Worm (Caenorhabditis elegans) whole organism, late embryonic: ENCODE results near the gene B0222.1.

Source experiments
- C08G9.2 ChIP-seq: sonication (generic microtip); optimal IDR thresholded peaks from 2 replicates; lab custom pipeline; 2016; ENCODE audit warnings: mild to moderate bottlenecking, missing genetic modification characterization, moderate library complexity, missing compliant biosample characterization
- K02D7.2 ChIP-seq: sonication (generic microtip); optimal IDR thresholded peaks from 2 replicates; lab custom pipeline; 2017; ENCODE audit warnings: mild to moderate bottlenecking, missing genetic modification characterization, missing compliant biosample characterization
- T23F11.4 ChIP-seq: fragments of 200-800 bp; sonication (Bioruptor generic); optimal IDR thresholded peaks from 2 replicates; lab custom pipeline; 2018; ENCODE audit warnings: mild to moderate bottlenecking, missing genetic modification characterization, missing compliant biosample characterization
- Y22D7AL.16 ChIP-seq: sonication (generic microtip); optimal IDR thresholded peaks from 2 replicates; lab custom pipeline; 2016; ENCODE audit warnings: missing genetic modification characterization, missing compliant biosample characterization
- ceh-14 ChIP-seq: sonication (generic microtip); optimal IDR thresholded peaks from 2 replicates; lab custom pipeline; 2016; ENCODE audit warnings: missing genotype, missing genetic modification characterization, missing compliant biosample characterization
- ceh-19 ChIP-seq: fragments of 200-800 bp; sonication (Bioruptor generic); optimal IDR thresholded peaks from 2 replicates; lab custom pipeline; 2018; ENCODE audit warnings: mild to moderate bottlenecking, missing genetic modification characterization, missing compliant biosample characterization
- ceh-22 ChIP-seq: sonication (generic microtip); optimal IDR thresholded peaks from 2 replicates; lab custom pipeline; 2017; ENCODE audit warnings: missing biosample characterization, missing genetic modification characterization
- ceh-24 ChIP-seq: sonication (generic microtip); optimal IDR thresholded peaks from 2 replicates; lab custom pipeline; 2016; ENCODE audit warnings: mild to moderate bottlenecking, missing genetic modification characterization, missing compliant biosample characterization
- ceh-30 ChIP-seq: fragments of 150-350 bp; optimal IDR thresholded peaks from 2 replicates; lab custom pipeline; 2014; ENCODE audit warnings: missing biosample characterization, missing genetic modification characterization
- ceh-31 ChIP-seq: sonication (generic microtip); optimal IDR thresholded peaks from 2 replicates; lab custom pipeline; 2016; ENCODE audit warnings: missing genetic modification characterization, missing compliant biosample characterization
- ceh-48 ChIP-seq: sonication (generic microtip); optimal IDR thresholded peaks from 2 replicates; lab custom pipeline; 2016; ENCODE audit warnings: missing genetic modification characterization, inconsistent platforms, missing compliant biosample characterization
- ceh-6 ChIP-seq: fragments of 200-800 bp; sonication (Bioruptor generic); optimal IDR thresholded peaks from 2 replicates; lab custom pipeline; 2018; ENCODE audit warnings: mild to moderate bottlenecking, missing genetic modification characterization, missing compliant biosample characterization
- dmd-4 ChIP-seq: sonication (generic microtip); optimal IDR thresholded peaks from 2 replicates; lab custom pipeline; 2016; ENCODE audit warnings: borderline replicate concordance, missing genetic modification characterization, missing compliant biosample characterization
- dve-1 ChIP-seq: sonication (generic microtip); optimal IDR thresholded peaks from 2 replicates; lab custom pipeline; 2017; ENCODE audit warnings: antibody characterized with exemption, mild to moderate bottlenecking, missing genetic modification characterization, missing compliant biosample characterization
- elt-2 ChIP-seq: sonication (generic microtip); optimal IDR thresholded peaks from 2 replicates; lab custom pipeline; 2016; ENCODE audit warnings: missing genetic modification reagents, missing genetic modification characterization, missing compliant biosample characterization
- elt-4 ChIP-seq: sonication (generic microtip); optimal IDR thresholded peaks from 2 replicates; lab custom pipeline; 2016; ENCODE audit warnings: missing genetic modification characterization, missing compliant biosample characterization
- fkh-6 ChIP-seq: sonication (generic microtip); optimal IDR thresholded peaks from 2 replicates; lab custom pipeline; 2016; ENCODE audit warnings: missing genetic modification characterization, missing compliant biosample characterization
- hlh-30 ChIP-seq: sonication (generic microtip); optimal IDR thresholded peaks from 2 replicates; lab custom pipeline; 2017; ENCODE audit warnings: antibody characterized with exemption, missing genetic modification characterization, missing compliant biosample characterization; ENCODE audit not compliant: insufficient read depth
- hlh-6 ChIP-seq: sonication (generic microtip); optimal IDR thresholded peaks from 2 replicates; lab custom pipeline; 2016; ENCODE audit warnings: missing genotype, missing genetic modification characterization, missing compliant biosample characterization
- hlh-8 ChIP-seq: sonication (generic microtip); optimal IDR thresholded peaks from 2 replicates; lab custom pipeline; 2016; ENCODE audit warnings: missing genotype, missing genetic modification characterization, missing compliant biosample characterization
- lin-11 ChIP-seq: fragments of 200-800 bp; sonication (Bioruptor generic); optimal IDR thresholded peaks from 2 replicates; lab custom pipeline; 2018; ENCODE audit warnings: mild to moderate bottlenecking, missing genetic modification characterization, missing compliant biosample characterization
- nfya-1 ChIP-seq: sonication (generic microtip); optimal IDR thresholded peaks from 2 replicates; lab custom pipeline; 2017; ENCODE audit warnings: missing genetic modification characterization, mild to moderate bottlenecking, missing compliant biosample characterization, antibody characterized with exemption, moderate library complexity
- nhr-11 ChIP-seq: fragments of 150-350 bp; optimal IDR thresholded peaks from 2 replicates; lab custom pipeline; 2014; ENCODE audit warnings: missing biosample characterization, missing genetic modification characterization
- nhr-232 ChIP-seq: sonication (generic microtip); optimal IDR thresholded peaks from 2 replicates; lab custom pipeline; 2016; ENCODE audit warnings: missing genetic modification characterization, missing compliant biosample characterization
- npax-4 ChIP-seq: sonication (generic microtip); optimal IDR thresholded peaks from 2 replicates; lab custom pipeline; 2016; ENCODE audit warnings: missing genetic modification characterization, missing compliant biosample characterization
- pag-3 ChIP-seq: sonication (generic microtip); optimal IDR thresholded peaks from 2 replicates; lab custom pipeline; 2016; ENCODE audit warnings: missing compliant biosample characterization, missing genetic modification characterization, borderline replicate concordance
- pat-9 ChIP-seq: fragments of 200-800 bp; sonication (Bioruptor generic); optimal IDR thresholded peaks from 2 replicates; lab custom pipeline; 2018; ENCODE audit warnings: mild to moderate bottlenecking, missing genetic modification characterization, moderate library complexity, missing compliant biosample characterization
- pha-2 ChIP-seq: sonication (generic microtip); optimal IDR thresholded peaks from 2 replicates; lab custom pipeline; 2017; ENCODE audit warnings: mild to moderate bottlenecking, missing genetic modification characterization, missing compliant biosample characterization
- pha-4 ChIP-seq: fragments of 150-350 bp; optimal IDR thresholded peaks from 2 replicates; lab custom pipeline; 2018; ENCODE audit warnings: missing biosample characterization, missing genetic modification reagents, missing genetic modification characterization
- pros-1 ChIP-seq: fragments of 150-350 bp; optimal IDR thresholded peaks from 2 replicates; lab custom pipeline; 2014; ENCODE audit warnings: missing biosample characterization, missing genetic modification reagents, missing genetic modification characterization
- sox-2 ChIP-seq: fragments of 200-800 bp; sonication (Bioruptor generic); IDR thresholded peaks from 2 replicates; pipeline ENCODE4 v1.3.6; 2022; ENCODE audit warnings: missing genetic modification reagents, missing genetic modification characterization, missing compliant biosample characterization
- sox-4 ChIP-seq: sonication (generic microtip); optimal IDR thresholded peaks from 2 replicates; lab custom pipeline; 2017; ENCODE audit warnings: mild to moderate bottlenecking, missing genetic modification characterization, inconsistent platforms, missing compliant biosample characterization
- tbx-2 ChIP-seq: sonication (generic microtip); optimal IDR thresholded peaks from 2 replicates; lab custom pipeline; 2016; ENCODE audit warnings: missing genetic modification characterization, missing compliant biosample characterization
- tbx-7 ChIP-seq: sonication (generic microtip); optimal IDR thresholded peaks from 2 replicates; lab custom pipeline; 2016; ENCODE audit warnings: missing genotype, missing genetic modification characterization, missing compliant biosample characterization
- unc-42 ChIP-seq: sonication (generic microtip); optimal IDR thresholded peaks from 2 replicates; lab custom pipeline; 2016; ENCODE audit warnings: missing genotype, missing genetic modification characterization, missing compliant biosample characterization
- unc-55 ChIP-seq: sonication (generic microtip); optimal IDR thresholded peaks from 2 replicates; lab custom pipeline; 2017; ENCODE audit warnings: missing biosample characterization, missing genetic modification reagents, missing genetic modification characterization
- unc-86 ChIP-seq: sonication (generic microtip); optimal IDR thresholded peaks from 2 replicates; lab custom pipeline; 2016; ENCODE audit warnings: missing genetic modification characterization, missing compliant biosample characterization
- ztf-16 ChIP-seq: sonication (generic microtip); optimal IDR thresholded peaks from 2 replicates; lab custom pipeline; 2017; ENCODE audit warnings: missing genetic modification characterization, missing compliant biosample characterization

B0222.1 gene

DNA sequence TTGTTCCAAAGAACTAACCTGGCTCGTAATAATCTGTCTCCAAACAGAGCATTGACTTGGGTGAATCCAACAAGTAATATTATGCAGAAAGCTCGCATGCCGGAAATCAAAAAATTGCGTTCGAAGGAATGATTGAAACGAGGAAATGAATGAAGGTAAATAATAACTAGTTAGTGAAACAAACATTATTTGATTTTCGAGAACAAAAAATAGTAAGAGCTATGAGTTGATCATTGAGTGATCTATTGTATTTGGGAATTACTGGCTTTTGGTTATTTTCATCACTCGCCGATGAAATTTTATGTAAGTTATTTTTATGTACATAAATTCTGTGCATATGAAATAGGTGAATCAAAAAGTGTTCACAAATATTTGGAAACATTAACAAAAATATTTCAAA, 20.7 kb downstream of the B0222.1 start, which contains the start of gene B0222.5:
Gene B0222.5 (minus strand): TSS at position 101 of the 400 bp plus-strand sequence.
- TF ChIP-seq ceh-6: no peak

DNA sequence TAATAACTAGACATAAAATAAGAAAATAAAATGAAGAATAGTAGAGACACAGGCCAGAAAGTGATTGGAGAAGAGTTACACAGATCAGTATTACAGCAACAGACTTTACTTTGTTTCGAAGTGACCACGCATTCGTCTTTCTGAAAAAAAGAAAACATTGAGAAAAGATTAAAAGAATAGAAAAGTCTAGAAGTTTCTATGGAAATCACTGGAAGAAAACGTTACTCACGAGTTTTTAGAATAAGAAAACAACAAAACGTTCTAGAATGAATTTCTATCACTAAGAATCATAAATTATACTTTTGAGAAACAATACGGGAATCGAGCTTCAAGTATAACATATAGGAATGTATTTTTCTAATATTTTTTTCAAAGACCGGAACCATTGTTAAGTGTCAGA, 21.6 kb downstream of the B0222.1 start:
- no peak for TF ChIP-seq pat-9 (tag; lab: Kevin White, UChicago)
- no peak for TF ChIP-seq tbx-7 (tag; lab: Kevin White, UChicago)
- no peak for TF ChIP-seq C08G9.2
- TF ChIP-seq pros-1 (tag; lab: Kevin White, UChicago): no peak
- TF ChIP-seq hlh-30 (tag; lab: Kevin White, UChicago): no peak
- TF ChIP-seq elt-4 (tag; lab: Kevin White, UChicago): no peak
- no peak for TF ChIP-seq sox-4 (tag; lab: Kevin White, UChicago)
- no peak for TF ChIP-seq T23F11.4
- TF ChIP-seq ztf-16 (tag; lab: Kevin White, UChicago): no peak
- TF ChIP-seq, all 69 proteins: peak for 0

DNA sequence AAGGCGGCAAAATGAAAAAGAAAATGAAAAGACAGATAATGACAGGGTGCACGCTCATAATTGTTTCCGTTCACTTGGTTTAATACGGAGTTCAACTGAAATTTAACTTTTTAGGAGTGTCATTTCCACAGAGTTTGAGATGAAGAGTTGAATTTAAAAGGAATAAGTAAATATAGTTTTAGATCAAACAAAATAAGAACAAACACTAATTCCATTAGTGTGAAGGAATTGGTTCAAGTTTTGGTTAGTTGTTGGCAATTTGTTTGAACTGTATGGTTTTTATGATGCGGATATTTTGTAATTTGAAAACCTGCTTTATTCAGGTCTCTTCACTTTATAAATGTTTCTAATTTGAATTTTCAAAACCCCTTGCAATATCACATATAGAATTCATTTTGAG, 22.6 kb downstream of the B0222.1 start, which contains the start of gene B0222.15:
Gene B0222.15 (minus strand): TSS at position 101 of the 400 bp plus-strand sequence.
- no peak for TF ChIP-seq pag-3 (tag; lab: Kevin White, UChicago)
- no peak for TF ChIP-seq ceh-22 (tag; lab: Kevin White, UChicago)
- TF ChIP-seq dve-1: no peak
- no peak for TF ChIP-seq unc-55 (GFP tag; lab: Kevin White, UChicago)
- TF ChIP-seq nhr-11: no peak
- TF ChIP-seq nfya-1 (tag; lab: Kevin White, UChicago): no peak
- no peak for TF ChIP-seq unc-86
- no peak for TF ChIP-seq dmd-4 (tag; lab: Kevin White, UChicago)
- TF ChIP-seq elt-2 (tag; lab: Kevin White, UChicago): no peak
- TF ChIP-seq K02D7.2 (tag; lab: Kevin White, UChicago): no peak
- TF ChIP-seq ztf-16 (tag; lab: Kevin White, UChicago): no peak
- no peak for TF ChIP-seq ceh-48 (tag; lab: Kevin White, UChicago)
- TF ChIP-seq ceh-24 (tag; lab: Kevin White, UChicago): no peak
- TF ChIP-seq elt-4 (tag; lab: Kevin White, UChicago): no peak
- no peak for TF ChIP-seq fkh-6 (tag; lab: Kevin White, UChicago)

DNA sequence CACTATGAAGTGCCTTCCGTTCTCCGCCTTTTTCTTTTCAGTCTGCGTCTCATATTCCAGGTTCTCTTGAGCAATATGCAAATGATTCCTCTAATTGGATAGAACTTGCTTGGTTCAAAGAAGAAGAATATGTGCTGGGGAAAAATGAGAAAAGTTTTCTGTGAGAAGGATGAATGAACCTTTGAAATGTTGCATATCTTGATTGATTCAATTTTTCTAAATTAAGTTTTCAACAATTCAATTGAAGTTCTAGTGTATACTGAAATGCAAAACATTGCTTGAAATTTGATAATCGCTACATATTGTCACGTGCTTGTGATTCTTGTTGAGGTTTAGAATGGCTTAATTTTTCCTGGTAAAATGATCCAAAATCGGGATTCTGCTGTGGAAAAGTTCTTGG, 23.5 kb downstream of the B0222.1 start:
- no peak for TF ChIP-seq elt-4 (tag; lab: Kevin White, UChicago)
- TF ChIP-seq fkh-6 (tag; lab: Kevin White, UChicago): no peak
- TF ChIP-seq unc-42 (tag; lab: Kevin White, UChicago): peak; percentile 93

DNA sequence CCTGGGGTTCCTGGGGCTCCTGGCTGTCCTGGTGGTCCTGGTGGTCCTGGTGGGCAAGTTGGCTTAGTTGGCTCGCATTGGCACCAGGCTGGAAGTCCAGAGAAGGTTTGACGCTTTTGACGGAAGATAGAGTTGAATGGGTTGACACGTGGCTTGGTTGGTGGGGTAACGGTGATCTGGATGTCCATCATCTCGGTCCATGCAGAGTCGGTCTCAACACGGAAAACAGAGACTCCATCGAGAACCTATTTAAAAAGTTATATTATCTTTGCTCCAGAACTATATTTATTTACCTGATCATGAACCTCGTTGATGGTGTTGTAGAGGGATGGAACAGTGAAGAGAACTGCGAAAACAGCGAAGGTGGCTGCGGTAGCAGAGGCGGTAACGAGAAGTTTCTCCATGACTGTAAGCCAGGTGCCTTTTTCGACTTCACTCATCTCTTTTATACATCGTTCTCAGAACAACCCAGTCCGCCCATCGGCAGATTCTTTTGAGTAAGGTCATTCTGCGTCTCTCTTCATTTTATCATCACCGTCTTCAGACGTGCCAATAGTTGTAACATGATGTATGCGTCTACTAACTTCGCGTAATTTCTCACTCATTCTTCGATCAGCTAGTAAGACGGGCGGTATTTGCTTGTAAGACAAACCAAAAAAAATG, 26.3 kb downstream of the B0222.1 start, which contains the start of gene col-144:
Gene col-144 (minus strand): TSS at position 419 of the 663 bp plus-strand sequence.
- TF ChIP-seq unc-42 (tag; lab: Kevin White, UChicago): no peak
- no peak for TF ChIP-seq pha-4 (tag; lab: Kevin White, UChicago)
- no peak for TF ChIP-seq npax-4
- TF ChIP-seq sox-2 (GFP tag; lab: Robert Waterston, UW): no peak

DNA sequence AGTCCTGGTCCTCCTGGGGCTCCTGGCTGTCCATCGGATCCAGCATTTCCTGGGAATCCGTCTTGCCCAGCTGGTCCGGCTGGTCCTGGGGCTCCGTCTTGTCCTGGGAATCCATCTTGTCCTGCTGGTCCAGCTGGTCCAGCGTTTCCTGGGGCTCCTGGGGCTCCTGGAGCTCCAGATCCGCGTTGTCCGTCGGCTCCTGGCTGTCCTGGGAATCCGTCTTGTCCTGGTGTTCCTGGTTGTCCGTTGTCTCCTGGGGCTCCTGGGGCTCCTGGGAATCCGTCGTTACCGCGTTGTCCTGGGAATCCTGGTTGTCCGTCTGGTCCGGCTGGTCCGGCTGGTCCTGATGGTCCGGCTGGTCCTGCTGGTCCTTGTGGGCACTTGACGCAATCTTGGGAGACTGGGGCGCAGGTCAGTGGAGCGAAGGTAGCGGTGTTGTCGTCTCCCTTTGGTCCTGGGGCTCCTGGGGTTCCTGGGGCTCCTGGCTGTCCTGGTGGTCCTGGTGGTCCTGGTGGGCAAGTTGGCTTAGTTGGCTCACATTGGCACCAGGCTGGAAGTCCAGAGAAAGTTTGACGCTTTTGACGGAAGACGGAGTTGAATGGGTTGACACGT, 28.2 kb downstream of the B0222.1 start:
- no peak for TF ChIP-seq ceh-6
- TF ChIP-seq lin-11: no peak
- no peak for TF ChIP-seq ceh-30 (tag; lab: Kevin White, UChicago)
- no peak for TF ChIP-seq ceh-48 (tag; lab: Kevin White, UChicago)
- no peak for TF ChIP-seq hlh-6 (tag; lab: Kevin White, UChicago)
- no peak for TF ChIP-seq ceh-14
- TF ChIP-seq dve-1: no peak
- TF ChIP-seq elt-4 (tag; lab: Kevin White, UChicago): no peak
- no peak for TF ChIP-seq tbx-2 (tag; lab: Kevin White, UChicago)
- TF ChIP-seq Y22D7AL.16: no peak
- TF ChIP-seq hlh-8 (tag; lab: Kevin White, UChicago): no peak
- TF ChIP-seq ceh-19 (GFP tag; lab: Kevin White, UChicago): no peak
- no peak for TF ChIP-seq nhr-232 (tag; lab: Kevin White, UChicago)
- TF ChIP-seq ceh-31 (tag; lab: Kevin White, UChicago): no peak
- no peak for TF ChIP-seq pha-2 (tag; lab: Kevin White, UChicago)
